Worm (Caenorhabditis elegans) whole organism, L4 larva: ENCODE results near the gene tbx-2.

Experiments
- D1046.2 ChIP-seq: fragments of 200-800 bp; sonication (Bioruptor generic); IDR thresholded peaks from 2 replicates; pipeline ENCODE4 v1.3.6; 2022; ENCODE audit warnings: missing genetic modification characterization, missing compliant biosample characterization
- F10B5.3 ChIP-seq: sonication (generic microtip); optimal IDR thresholded peaks from 2 replicates; lab custom pipeline; 2016; ENCODE audit warnings: mild to moderate bottlenecking, missing genetic modification characterization, missing compliant biosample characterization
- F49E8.2 ChIP-seq: sonication (generic microtip); optimal IDR thresholded peaks from 2 replicates; lab custom pipeline; 2016; ENCODE audit warnings: missing compliant biosample characterization, mild to moderate bottlenecking, missing genetic modification characterization, borderline replicate concordance
- Y5F2A.4 ChIP-seq: fragments of 200-800 bp; sonication (Bioruptor generic); optimal IDR thresholded peaks from 2 replicates; lab custom pipeline; 2018; ENCODE audit warnings: mild to moderate bottlenecking, missing genetic modification characterization, missing compliant biosample characterization
- ZK337.2 ChIP-seq: fragments of 200-800 bp; sonication (Bioruptor generic); IDR thresholded peaks from 2 replicates; pipeline ENCODE4 v1.3.6; 2022; ENCODE audit warnings: missing genetic modification reagents, missing genetic modification characterization, missing compliant biosample characterization
- aha-1 ChIP-seq: fragments of 150-350 bp; peaks from one replicate; lab custom pipeline; 2014; ENCODE audit warnings: missing biosample characterization, missing genetic modification characterization
- ama-1 ChIP-seq: fragments of 150-350 bp; optimal IDR thresholded peaks from 2 replicates; lab custom pipeline; 2014; ENCODE audit warnings: inconsistent platforms, mixed read lengths
- arid-1 ChIP-seq: fragments of 200-800 bp; sonication (Bioruptor generic); conservative IDR thresholded peaks from 2 replicates; pipeline ENCODE4 v1.3.6; 2022; ENCODE audit warnings: missing genetic modification reagents, missing genetic modification characterization, missing compliant biosample characterization
- attf-4 ChIP-seq: sonication (generic microtip); optimal IDR thresholded peaks from 3 replicates; lab custom pipeline; 2017; ENCODE audit warnings: missing biosample characterization, missing genetic modification characterization
- ceh-20 ChIP-seq: fragments of 200-800 bp; sonication (Bioruptor generic); IDR thresholded peaks from 2 replicates; pipeline ENCODE4 v1.3.6; 2022; ENCODE audit warnings: missing genetic modification reagents, missing genetic modification characterization, missing compliant biosample characterization
- ceh-44 ChIP-seq: fragments of 200-800 bp; sonication (Bioruptor generic); IDR thresholded peaks from 2 replicates; pipeline ENCODE4 v1.3.6; 2022; ENCODE audit warnings: missing genetic modification reagents, missing genetic modification characterization, missing compliant biosample characterization
- ceh-62 ChIP-seq: sonication (generic microtip); optimal IDR thresholded peaks from 2 replicates; lab custom pipeline; 2017; ENCODE audit warnings: missing biosample characterization, missing genetic modification characterization
- ceh-82 ChIP-seq: sonication (generic microtip); optimal IDR thresholded peaks from 2 replicates; lab custom pipeline; 2017; ENCODE audit warnings: missing biosample characterization, missing genetic modification characterization
- cey-2 ChIP-seq: sonication (generic microtip); optimal IDR thresholded peaks from 3 replicates; lab custom pipeline; 2017; ENCODE audit warnings: missing genetic modification characterization, mild to moderate bottlenecking, missing compliant biosample characterization, antibody characterized with exemption, borderline replicate concordance; ENCODE audit not compliant: insufficient read depth
- daf-16 ChIP-seq, 3 experiments: sonication (generic microtip); optimal IDR thresholded peaks; 2 replicates each; lab custom pipeline; 2016 to 2017; ENCODE audit warnings: missing genetic modification characterization in 3 of 3, missing genetic modification reagents in 3 of 3, mild to moderate bottlenecking in 2 of 3, missing compliant biosample characterization in 2 of 3, missing biosample characterization in 1 of 3, moderate library complexity in 1 of 3
- daf-19 ChIP-seq: fragments of 200-800 bp; sonication (Bioruptor generic); conservative IDR thresholded peaks from 2 replicates; pipeline ENCODE4 v1.3.6; 2022; ENCODE audit warnings: missing genetic modification characterization, missing compliant biosample characterization
- dmd-6 ChIP-seq: fragments of 200-800 bp; sonication (Bioruptor generic); IDR thresholded peaks from 2 replicates; pipeline ENCODE4 v1.3.6; 2022; ENCODE audit warnings: missing genetic modification reagents, missing genetic modification characterization, missing compliant biosample characterization
- dmd-9 ChIP-seq: fragments of 200-800 bp; sonication (Bioruptor generic); IDR thresholded peaks from 2 replicates; pipeline ENCODE4 v1.3.6; 2022; ENCODE audit warnings: missing genetic modification reagents, missing genetic modification characterization, missing compliant biosample characterization
- duxl-1 ChIP-seq: sonication (generic microtip); optimal IDR thresholded peaks from 2 replicates; lab custom pipeline; 2016; ENCODE audit warnings: mild to moderate bottlenecking, missing genetic modification characterization, moderate library complexity, missing compliant biosample characterization; ENCODE audit not compliant: poor library complexity
- dve-1 ChIP-seq: sonication (generic microtip); optimal IDR thresholded peaks from 2 replicates; lab custom pipeline; 2017; ENCODE audit warnings: antibody characterized with exemption, mild to moderate bottlenecking, missing genetic modification characterization, missing compliant biosample characterization; ENCODE audit not compliant: insufficient read depth
- egl-27 ChIP-seq: sonication (generic microtip); optimal IDR thresholded peaks from 3 replicates; lab custom pipeline; 2017; ENCODE audit warnings: missing biosample characterization, missing genetic modification reagents, missing genetic modification characterization
- fos-1 ChIP-seq: fragments of 150-350 bp; optimal IDR thresholded peaks from 2 replicates; lab custom pipeline; 2014; ENCODE audit warnings: missing biosample characterization, missing genetic modification characterization
- hif-1 ChIP-seq, 2 experiments: sonication (generic microtip); optimal IDR thresholded peaks; 2 replicates each; lab custom pipeline; 2016 to 2017; ENCODE audit warnings: missing compliant biosample characterization in 2 of 2, missing genetic modification characterization in 2 of 2, missing genetic modification reagents in 2 of 2, missing genotype in 2 of 2, mild to moderate bottlenecking in 1 of 2
- hlh-30 ChIP-seq: sonication (generic microtip); optimal IDR thresholded peaks from 2 replicates; lab custom pipeline; 2017; ENCODE audit warnings: antibody characterized with exemption, mild to moderate bottlenecking, missing genetic modification characterization, missing compliant biosample characterization; ENCODE audit not compliant: insufficient read depth
- lin-1 ChIP-seq: fragments of 200-800 bp; sonication (Bioruptor generic); IDR thresholded peaks from 2 replicates; pipeline ENCODE4 v1.3.6; 2022; ENCODE audit warnings: missing genetic modification reagents, missing genetic modification characterization, missing compliant biosample characterization
- lin-13 ChIP-seq: fragments of 150-350 bp; optimal IDR thresholded peaks from 2 replicates; lab custom pipeline; 2014; ENCODE audit warnings: missing biosample characterization, missing genetic modification reagents, missing genetic modification characterization
- lin-29 ChIP-seq: fragments of 200-800 bp; sonication (Bioruptor generic); IDR thresholded peaks from 2 replicates; pipeline ENCODE4 v1.3.6; 2022; ENCODE audit warnings: missing genetic modification reagents, missing genetic modification characterization, missing compliant biosample characterization
- lin-39 ChIP-seq: fragments of 150-350 bp; optimal IDR thresholded peaks from 2 replicates; lab custom pipeline; 2014; ENCODE audit warnings: missing biosample characterization, missing genetic modification reagents, missing genetic modification characterization
- lir-3 ChIP-seq: sonication (generic microtip); optimal IDR thresholded peaks from 2 replicates; lab custom pipeline; 2016; ENCODE audit warnings: mild to moderate bottlenecking, missing genetic modification characterization, missing compliant biosample characterization
- lsy-2 ChIP-seq, 2 experiments: fragments of 150-350 bp in 1 of 2; sonication (generic microtip) in 1 of 2; optimal IDR thresholded peaks; 2 replicates each; lab custom pipeline; 2014 to 2017; ENCODE audit warnings: missing biosample characterization in 2 of 2, missing genetic modification characterization in 2 of 2
- madf-5 ChIP-seq, 2 experiments: fragments of 200-800 bp; sonication (Bioruptor generic); IDR thresholded peaks; 2 replicates each; pipeline ENCODE4 v1.3.6; 2022; ENCODE audit warnings: missing compliant biosample characterization in 2 of 2, missing genetic modification characterization in 2 of 2
- madf-9 ChIP-seq: fragments of 200-800 bp; sonication (Bioruptor generic); conservative IDR thresholded peaks from 2 replicates; pipeline ENCODE4 v1.3.6; 2022; ENCODE audit warnings: missing genetic modification reagents, missing genetic modification characterization, missing compliant biosample characterization
- mxl-3 ChIP-seq: fragments of 200-800 bp; sonication (Bioruptor generic); optimal IDR thresholded peaks from 2 replicates; lab custom pipeline; 2018; ENCODE audit warnings: mild to moderate bottlenecking, missing genetic modification characterization, missing compliant biosample characterization
- nhr-102 ChIP-seq: sonication (generic microtip); optimal IDR thresholded peaks from 2 replicates; lab custom pipeline; 2016; ENCODE audit warnings: mild to moderate bottlenecking, missing genetic modification characterization, moderate library complexity, missing compliant biosample characterization
- nhr-11 ChIP-seq: fragments of 150-350 bp; optimal IDR thresholded peaks from 2 replicates; lab custom pipeline; 2014; ENCODE audit warnings: missing biosample characterization, missing genetic modification characterization
- nhr-237 ChIP-seq: sonication (generic microtip); optimal IDR thresholded peaks from 2 replicates; lab custom pipeline; 2017; ENCODE audit warnings: missing biosample characterization, missing genetic modification characterization
- nhr-28 ChIP-seq: fragments of 150-350 bp; optimal IDR thresholded peaks from 2 replicates; lab custom pipeline; 2014; ENCODE audit warnings: missing biosample characterization, missing genetic modification characterization
- nhr-42 ChIP-seq: fragments of 200-800 bp; sonication (Bioruptor generic); IDR thresholded peaks from 2 replicates; pipeline ENCODE4 v1.3.6; 2022; ENCODE audit warnings: missing genetic modification characterization, missing compliant biosample characterization
- nhr-48 ChIP-seq: sonication (generic microtip); optimal IDR thresholded peaks from 2 replicates; lab custom pipeline; 2016; ENCODE audit warnings: mild to moderate bottlenecking, missing genetic modification characterization, missing compliant biosample characterization
- php-3 ChIP-seq: fragments of 200-800 bp; sonication (Bioruptor generic); IDR thresholded peaks from 2 replicates; pipeline ENCODE4 v1.3.6; 2022; ENCODE audit warnings: missing genetic modification reagents, missing genetic modification characterization, missing compliant biosample characterization
- rbr-2 ChIP-seq: sonication (generic microtip); optimal IDR thresholded peaks from 2 replicates; lab custom pipeline; 2016; ENCODE audit warnings: missing genotype, missing genetic modification characterization, missing compliant biosample characterization
- tra-1 ChIP-seq: fragments of 200-800 bp; sonication (Bioruptor generic); IDR thresholded peaks from 2 replicates; pipeline ENCODE4 v1.3.6; 2022; ENCODE audit warnings: missing genetic modification reagents, missing genetic modification characterization, missing compliant biosample characterization
- unc-39 ChIP-seq: sonication (generic microtip); optimal IDR thresholded peaks from 2 replicates; lab custom pipeline; 2017; ENCODE audit warnings: missing biosample characterization, missing genetic modification characterization
- unc-62 ChIP-seq, 3 experiments: fragments of 150-350 bp in 1 of 3; sonication (generic microtip); optimal IDR thresholded peaks in 2 of 3; peaks in 1 of 3; 1 replicate in 1 of 3; 2 replicates in 2 of 3; lab custom pipeline; 2014 to 2017; ENCODE audit warnings: missing biosample characterization in 3 of 3, missing genetic modification characterization in 3 of 3, missing genetic modification reagents in 3 of 3, missing genotype in 1 of 3
- zfp-3 ChIP-seq: fragments of 200-800 bp; sonication (Bioruptor generic); conservative IDR thresholded peaks from 2 replicates; pipeline ENCODE4 v1.3.6; 2022; ENCODE audit warnings: missing genetic modification reagents, missing genetic modification characterization, missing compliant biosample characterization

Gene tbx-2

ce11 chrIII:5099500-5099899 lies 36.6 kb downstream of the tbx-2 start:
- TF ChIP-seq nhr-237 (tag; lab: Kevin White, UChicago) (no peak), aha-1 (peak; percentile 5), nhr-48 (tag; lab: Kevin White, UChicago) (peak; percentile 26), mxl-3 (no peak), hif-1 (tag; optimal IDR thresholded peaks at IDR 0.05; lab: Kevin White, UChicago) (peak; percentile 17 to 57), unc-62 (GFP tag; optimal IDR thresholded peaks at IDR 0.05 in 1 of 2; lab: Kevin White, UChicago) (peak in 1 of 2 experiments; percentile 60), unc-62 (tag; optimal IDR thresholded peaks at IDR 0.05; lab: Kevin White, UChicago) (no peak)
- TF ChIP-seq, all 104 proteins: peak for 4

DNA sequence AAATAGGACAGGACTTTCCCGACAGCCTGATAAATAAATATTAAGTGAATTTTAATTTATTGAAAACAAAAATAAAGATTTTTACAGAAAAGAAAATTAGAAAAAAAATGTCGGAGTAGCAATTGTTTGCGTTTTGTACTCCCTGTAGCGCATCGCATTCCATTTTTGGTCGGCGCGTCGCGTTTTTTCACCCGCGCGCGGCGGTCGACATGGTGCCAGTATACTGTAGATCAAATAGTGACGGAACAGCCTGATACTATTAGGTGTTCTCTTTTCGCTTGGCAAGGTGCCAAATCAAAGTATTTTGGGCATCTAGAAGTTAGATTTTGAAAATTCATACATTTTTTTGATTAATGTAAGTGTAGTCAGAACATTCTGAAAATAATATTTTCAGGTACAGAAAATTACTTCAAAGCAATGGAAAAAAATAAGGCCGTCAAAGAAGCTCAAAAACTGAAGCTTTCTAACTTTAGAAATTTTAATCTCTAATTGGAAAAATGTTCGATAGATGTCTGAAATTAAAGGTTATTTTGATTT lies 37.3 kb downstream of the tbx-2 start:
- no peak for TF ChIP-seq ceh-62
- no peak for TF ChIP-seq madf-5 (GFP tag; IDR thresholded peaks at IDR 0.05; lab: Robert Waterston, UW)
- TF ChIP-seq egl-27 (tag; lab: Kevin White, UChicago) = no peak
- no peak for TF ChIP-seq nhr-48 (tag; lab: Kevin White, UChicago)
- TF ChIP-seq lsy-2 (tag; optimal IDR thresholded peaks at IDR 0.05; lab: Kevin White, UChicago) = no peak
- TF ChIP-seq aha-1 = peak; percentile 92
- no peak for TF ChIP-seq dmd-9 (GFP tag; lab: Robert Waterston, UW)

DNA sequence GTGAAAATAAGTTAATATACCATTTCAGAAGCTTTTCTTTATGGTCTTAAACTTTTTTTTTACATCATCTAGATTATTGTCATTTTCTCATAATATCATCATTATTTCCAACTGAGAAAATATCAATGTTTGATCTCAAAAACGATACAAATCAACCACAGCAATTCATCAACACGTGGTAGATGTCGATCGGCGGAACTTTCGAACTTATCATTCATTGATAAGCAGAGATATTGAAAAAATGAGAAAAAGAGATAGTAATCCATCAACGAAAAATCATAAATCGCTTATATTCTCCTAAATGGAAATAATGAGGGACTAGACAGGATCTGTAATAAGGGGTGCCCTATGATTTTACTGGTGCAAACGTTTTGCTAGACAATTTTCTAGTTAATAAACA lies 39.4 kb downstream of the tbx-2 start:
- TF ChIP-seq ceh-20 (0 out of 2 replicates have a peak, but pooled peaks have one; percentile 10), hlh-30 (tag; lab: Kevin White, UChicago) (peak; percentile 7), fos-1 (tag; lab: Kevin White, UChicago) (no peak), zfp-3 (GFP tag; lab: Robert Waterston, UW) (no peak), daf-19 (no peak), nhr-237 (tag; lab: Kevin White, UChicago) (no peak), ama-1 (lab: Kevin White, UChicago) (no peak), dmd-9 (GFP tag; lab: Robert Waterston, UW) (no peak), D1046.2 (GFP tag; lab: Robert Waterston, UW) (no peak), ceh-82 (tag; lab: Kevin White, UChicago) (no peak), nhr-102 (tag; lab: Kevin White, UChicago) (no peak), daf-16 (GFP tag; optimal IDR thresholded peaks at IDR 0.05; lab: Kevin White, UChicago) (no peak), daf-16 (tag; optimal IDR thresholded peaks at IDR 0.05; lab: Kevin White, UChicago) (no peak), aha-1 (no peak), cey-2 (tag; lab: Kevin White, UChicago) (no peak), lin-29 (GFP tag; lab: Robert Waterston, UW) (no peak), php-3 (GFP tag; lab: Robert Waterston, UW) (no peak), nhr-11 (tag; lab: Kevin White, UChicago) (no peak), lin-13 (GFP tag; lab: Kevin White, UChicago) (no peak), attf-4 (tag; lab: Kevin White, UChicago) (no peak), dmd-6 (GFP tag; lab: Robert Waterston, UW) (peak; percentile 40), nhr-42 (no peak), F49E8.2 (tag; lab: Kevin White, UChicago) (no peak), duxl-1 (tag; lab: Kevin White, UChicago) (no peak), Y5F2A.4 (GFP tag; lab: Kevin White, UChicago) (no peak), lin-39 (tag; lab: Kevin White, UChicago) (no peak), ceh-44 (GFP tag; lab: Robert Waterston, UW) (no peak), arid-1 (GFP tag; lab: Robert Waterston, UW) (no peak), nhr-28 (peak; percentile 63), madf-9 (GFP tag; lab: Robert Waterston, UW) (no peak), lir-3 (tag; lab: Kevin White, UChicago) (no peak), unc-39 (no peak), egl-27 (tag; lab: Kevin White, UChicago) (no peak), dve-1 (tag; lab: Kevin White, UChicago) (no peak), rbr-2 (no peak), lin-1 (GFP tag; lab: Robert Waterston, UW) (no peak), F10B5.3 (tag; lab: Kevin White, UChicago) (no peak), tra-1 (no peak), ZK337.2 (GFP tag; lab: Robert Waterston, UW) (no peak)
